Worm (Caenorhabditis elegans) whole organism, L2 larva: ENCODE measurements around the gene Y69A2AR.24.

Source experiments
- blmp-1 ChIP-seq: sonication (generic microtip); optimal IDR thresholded peaks from 2 replicates; lab custom pipeline; 2017; ENCODE audit warnings: missing genetic modification characterization, mild to moderate bottlenecking, missing compliant biosample characterization, antibody characterized with exemption, moderate library complexity; ENCODE audit not compliant: insufficient read depth
- gmeb-1 ChIP-seq: fragments of 150-350 bp; optimal IDR thresholded peaks from 2 replicates; lab custom pipeline; 2014; ENCODE audit warnings: missing biosample characterization, missing genetic modification characterization
- sma-9 ChIP-seq, 2 experiments: fragments of 150-350 bp in 1 of 2; sonication (generic microtip) in 1 of 2; optimal IDR thresholded peaks; 2 replicates each; lab custom pipeline; 2014 to 2016; ENCODE audit warnings: missing genetic modification characterization in 2 of 2, mild to moderate bottlenecking in 1 of 2, missing biosample characterization in 1 of 2, missing compliant biosample characterization in 1 of 2, missing genetic modification reagents in 1 of 2, moderate library complexity in 1 of 2
- unc-55 ChIP-seq: fragments of 150-350 bp; sonication (generic microtip); optimal IDR thresholded peaks from 3 replicates; lab custom pipeline; 2014; ENCODE audit warnings: missing biosample characterization, missing genetic modification reagents, missing genetic modification characterization
- ztf-1 ChIP-seq: fragments of 200-800 bp; sonication (Bioruptor generic); conservative IDR thresholded peaks from 2 replicates; pipeline ENCODE4 v1.3.6; 2022; ENCODE audit warnings: missing genetic modification characterization, missing compliant biosample characterization

- TF ChIP-seq ztf-1 (GFP tag; lab: Robert Waterston, UW) (no peak), unc-55 (GFP tag; lab: Kevin White, UChicago) (no peak), sma-9 (GFP tag; optimal IDR thresholded peaks at IDR 0.05; lab: Kevin White, UChicago) (no peak), sma-9 (tag; optimal IDR thresholded peaks at IDR 0.05; lab: Kevin White, UChicago) (no peak), gmeb-1 (no peak), blmp-1 (tag; lab: Kevin White, UChicago) (no peak)
Measured at ce11 chrIV:2563969-2564368, at the start of gene Y69A2AR.24.
